Fruit fly (Drosophila melanogaster) whole organism, adult: ENCODE data around the gene sav.

ENCODE experiments used
- CG11617 ChIP-seq: fragments of 200-800 bp; sonication (Bioruptor generic); optimal IDR thresholded peaks from 2 replicates; lab custom pipeline; 2017; ENCODE audit warnings: mild to moderate bottlenecking, missing biosample characterization, missing genetic modification reagents, missing genetic modification characterization
- CG12768 ChIP-seq: fragments of 200-800 bp; sonication (Bioruptor generic); optimal IDR thresholded peaks from 2 replicates; lab custom pipeline; 2017; ENCODE audit warnings: missing biosample characterization, missing genetic modification characterization, mild to moderate bottlenecking, moderate library complexity, missing genetic modification reagents
- CG14711 ChIP-seq: fragments of 200-800 bp; sonication (Bioruptor generic); optimal IDR thresholded peaks from 2 replicates; lab custom pipeline; 2018; ENCODE audit warnings: missing biosample characterization, mild to moderate bottlenecking, missing genetic modification characterization, moderate library complexity
- CG1620 ChIP-seq: fragments of 200-800 bp; sonication (Bioruptor generic); optimal IDR thresholded peaks from 2 replicates; lab custom pipeline; 2016; ENCODE audit warnings: missing biosample characterization, missing genetic modification characterization
- CG33017 ChIP-seq: fragments of 200-800 bp; sonication (Bioruptor generic); optimal IDR thresholded peaks from 2 replicates; lab custom pipeline; 2018; ENCODE audit warnings: missing biosample characterization, mild to moderate bottlenecking, missing genetic modification characterization, moderate library complexity
- CG7045 ChIP-seq: fragments of 200-800 bp; sonication (Bioruptor generic); optimal IDR thresholded peaks from 2 replicates; lab custom pipeline; 2017; ENCODE audit warnings: missing biosample characterization, mild to moderate bottlenecking, missing genetic modification characterization
- Mnt ChIP-seq: fragments of 200-800 bp; sonication (Bioruptor generic); optimal IDR thresholded peaks from 2 replicates; lab custom pipeline; 2016; ENCODE audit warnings: missing biosample characterization, mild to moderate bottlenecking, missing genetic modification characterization
- cic ChIP-seq: fragments of 200-800 bp; sonication (Bioruptor generic); optimal IDR thresholded peaks from 2 replicates; lab custom pipeline; 2017; ENCODE audit warnings: missing biosample characterization, mild to moderate bottlenecking, missing genetic modification characterization, moderate library complexity
- kay ChIP-seq: fragments of 200-800 bp; sonication (Bioruptor generic); peaks from one replicate; lab custom pipeline; 2016; ENCODE audit warnings: missing biosample characterization, missing genetic modification characterization, borderline replicate concordance
- ovo ChIP-seq: fragments of 200-800 bp; sonication (Bioruptor generic); optimal IDR thresholded peaks from 2 replicates; lab custom pipeline; 2016; ENCODE audit warnings: missing biosample characterization, missing genetic modification characterization
- pad ChIP-seq: fragments of 200-800 bp; sonication (Bioruptor generic); optimal IDR thresholded peaks from 3 replicates; lab custom pipeline; 2017; ENCODE audit warnings: missing biosample characterization, missing genetic modification characterization, mild to moderate bottlenecking, moderate library complexity, missing genetic modification reagents
- tj ChIP-seq: fragments of 200-800 bp; sonication (Bioruptor generic); optimal IDR thresholded peaks from 3 replicates; lab custom pipeline; 2017; ENCODE audit warnings: missing biosample characterization, mild to moderate bottlenecking, missing genetic modification characterization, moderate library complexity
- toe ChIP-seq: fragments of 200-800 bp; sonication (Bioruptor generic); optimal IDR thresholded peaks from 2 replicates; lab custom pipeline; 2016; ENCODE audit warnings: missing biosample characterization, missing genetic modification characterization

dm6 chr3R:23028506-23028905, 32.6 kb downstream of the sav start:
- no peak for TF ChIP-seq Mnt (GFP tag; lab: Kevin White, UChicago)
- no peak for TF ChIP-seq ovo (GFP tag; lab: Kevin White, UChicago)
- TF ChIP-seq pad (GFP tag; lab: Kevin White, UChicago): no peak
- TF ChIP-seq tj (GFP tag; lab: Kevin White, UChicago): no peak
- TF ChIP-seq CG1620 (GFP tag; lab: Kevin White, UChicago): no peak
- TF ChIP-seq CG11617: no peak
- no peak for TF ChIP-seq CG12768 (GFP tag; lab: Kevin White, UChicago)
- TF ChIP-seq kay: no peak
- TF ChIP-seq CG7045 (GFP tag; lab: Kevin White, UChicago): no peak
- TF ChIP-seq toe (GFP tag; lab: Kevin White, UChicago): no peak
- no peak for TF ChIP-seq cic (GFP tag; lab: Kevin White, UChicago)
- TF ChIP-seq CG33017: no peak
- TF ChIP-seq CG14711: no peak
